Worm (Caenorhabditis elegans) whole organism, midembryonic: Measurements from ENCODE around the gene srx-111.

Experiments
- T22C8.4 ChIP-seq: fragments of 200-800 bp; sonication (Bioruptor generic); IDR thresholded peaks from 2 replicates; pipeline ENCODE4 v1.3.6; 2022; ENCODE audit warnings: missing genetic modification characterization, missing compliant biosample characterization
- klf-2 ChIP-seq: fragments of 200-800 bp; sonication (Bioruptor generic); conservative IDR thresholded peaks from 2 replicates; pipeline ENCODE4 v1.3.6; 2022; ENCODE audit warnings: missing genetic modification reagents, missing genetic modification characterization, missing compliant biosample characterization
- med-1 ChIP-seq: sonication (generic microtip); optimal IDR thresholded peaks from 2 replicates; lab custom pipeline; 2017; ENCODE audit warnings: missing genetic modification characterization, mild to moderate bottlenecking, missing compliant biosample characterization, antibody characterized with exemption, missing genetic modification reagents; ENCODE audit not compliant: insufficient read depth
- ztf-23 ChIP-seq: fragments of 200-800 bp; sonication (Bioruptor generic); IDR thresholded peaks from 2 replicates; pipeline ENCODE4 v1.3.6; 2022; ENCODE audit warnings: missing genetic modification reagents, missing genetic modification characterization, missing compliant biosample characterization
- ztf-29 ChIP-seq: fragments of 200-800 bp; sonication (Bioruptor generic); IDR thresholded peaks from 2 replicates; pipeline ENCODE4 v1.3.6; 2022; ENCODE audit warnings: missing genetic modification reagents, missing genetic modification characterization, missing compliant biosample characterization

DNA sequence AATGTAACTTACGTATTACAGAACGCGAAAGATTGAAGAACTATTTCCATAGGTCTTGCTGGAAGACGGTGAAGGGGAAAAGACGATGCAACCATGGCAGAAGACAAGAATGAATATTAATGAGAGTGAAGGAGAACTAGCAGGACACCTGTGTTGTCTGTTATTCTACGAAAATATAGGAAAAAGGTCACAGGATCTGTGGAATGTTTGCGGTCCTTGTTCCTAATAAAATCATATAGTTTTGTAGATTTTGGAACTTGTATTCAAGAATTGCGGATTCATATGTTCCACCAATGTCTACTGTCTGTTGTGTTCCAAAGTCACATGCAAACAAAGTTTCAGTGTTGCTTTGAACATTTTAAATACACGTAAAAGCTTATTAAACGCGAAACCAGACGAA is 5.4 kb upstream of the srx-111 start, which contains the start of gene sdz-11:
- TF ChIP-seq ztf-29 (no peak), med-1 (GFP tag; lab: Kevin White, UChicago) (no peak), ztf-23 (GFP tag; lab: Robert Waterston, UW) (no peak), T22C8.4 (no peak), klf-2 (GFP tag; lab: Robert Waterston, UW) (no peak)
